Fruit fly (Drosophila melanogaster) whole organism, pupa: Measurements from ENCODE around the gene Or23a.

Experiments used
- CG10348 ChIP-seq: fragments of 200-800 bp; sonication (Bioruptor generic); IDR thresholded peaks from 2 replicates; pipeline ENCODE4 v1.3.6; 2022; ENCODE audit warnings: missing biosample characterization, missing genetic modification characterization
- CG12605 ChIP-seq: fragments of 200-800 bp; sonication (Bioruptor generic); IDR thresholded peaks from 2 replicates; pipeline ENCODE4 v1.3.6; 2022; ENCODE audit warnings: missing biosample characterization, missing genetic modification characterization
- CG13204 ChIP-seq: fragments of 200-800 bp; sonication (Bioruptor generic); optimal IDR thresholded peaks from 2 replicates; lab custom pipeline; 2018; ENCODE audit warnings: missing biosample characterization, mild to moderate bottlenecking, missing genetic modification characterization, moderate library complexity
- CG17806 ChIP-seq: fragments of 200-800 bp; sonication (Bioruptor generic); optimal IDR thresholded peaks from 2 replicates; lab custom pipeline; 2018; ENCODE audit warnings: missing biosample characterization, mild to moderate bottlenecking, missing genetic modification characterization, moderate library complexity
- CG32121 ChIP-seq: fragments of 200-800 bp; sonication (Bioruptor generic); IDR thresholded peaks from 2 replicates; pipeline ENCODE4 v1.3.6; 2022; ENCODE audit warnings: missing biosample characterization, missing genetic modification characterization
- CG34367 ChIP-seq: fragments of 200-800 bp; sonication (Bioruptor generic); optimal IDR thresholded peaks from 2 replicates; lab custom pipeline; 2018; ENCODE audit warnings: missing biosample characterization, mild to moderate bottlenecking, missing genetic modification characterization
- CG4496 ChIP-seq: fragments of 200-800 bp; sonication (Bioruptor generic); IDR thresholded peaks from 3 replicates; pipeline ENCODE4 v1.3.6; 2022; ENCODE audit warnings: missing biosample characterization, missing genetic modification characterization
- CG8159 ChIP-seq: fragments of 200-800 bp; sonication (Bioruptor generic); optimal IDR thresholded peaks from 3 replicates; lab custom pipeline; 2018; ENCODE audit warnings: missing biosample characterization, mild to moderate bottlenecking, missing genetic modification characterization, moderate library complexity
- CG8301 ChIP-seq: fragments of 200-800 bp; sonication (Bioruptor generic); optimal IDR thresholded peaks from 2 replicates; lab custom pipeline; 2018; ENCODE audit warnings: missing biosample characterization, mild to moderate bottlenecking, missing genetic modification characterization
- CG9948 ChIP-seq: fragments of 200-800 bp; sonication (Bioruptor generic); optimal IDR thresholded peaks from 2 replicates; lab custom pipeline; 2018; ENCODE audit warnings: missing biosample characterization, mild to moderate bottlenecking, missing genetic modification characterization, moderate library complexity
- D1 ChIP-seq: fragments of 200-800 bp; sonication (Bioruptor generic); optimal IDR thresholded peaks from 2 replicates; lab custom pipeline; 2018; ENCODE audit warnings: missing biosample characterization, mild to moderate bottlenecking, missing genetic modification characterization, moderate library complexity
- EcR ChIP-seq: fragments of 200-800 bp; sonication (Bioruptor generic); optimal IDR thresholded peaks from 3 replicates; lab custom pipeline; 2019; ENCODE audit warnings: missing biosample characterization, missing genetic modification characterization, mild to moderate bottlenecking, moderate library complexity, missing genetic modification reagents
- Ets98B ChIP-seq: fragments of 200-800 bp; sonication (Bioruptor generic); IDR thresholded peaks from 2 replicates; pipeline ENCODE4 v1.3.6; 2022; ENCODE audit warnings: missing biosample characterization, missing genetic modification characterization
- Pif1A ChIP-seq: fragments of 200-800 bp; sonication (Bioruptor generic); optimal IDR thresholded peaks from 3 replicates; lab custom pipeline; 2016; ENCODE audit warnings: missing biosample characterization, missing genetic modification characterization
- Pif1B ChIP-seq: fragments of 200-800 bp; sonication (Bioruptor generic); optimal IDR thresholded peaks from 3 replicates; lab custom pipeline; 2016; ENCODE audit warnings: missing biosample characterization, missing genetic modification characterization
- Snoo ChIP-seq: fragments of 200-800 bp; sonication (Bioruptor generic); optimal IDR thresholded peaks from 3 replicates; lab custom pipeline; 2017; ENCODE audit warnings: missing biosample characterization, mild to moderate bottlenecking, missing genetic modification characterization, inconsistent platforms
- fd96Ca ChIP-seq: fragments of 200-800 bp; sonication (Bioruptor generic); IDR thresholded peaks from 3 replicates; pipeline ENCODE4 v1.3.6; 2022; ENCODE audit warnings: missing biosample characterization, missing genetic modification characterization
- gl ChIP-seq: fragments of 200-800 bp; sonication (Bioruptor generic); optimal IDR thresholded peaks from 2 replicates; lab custom pipeline; 2018; ENCODE audit warnings: missing biosample characterization, mild to moderate bottlenecking, missing genetic modification characterization
- rn ChIP-seq: fragments of 200-800 bp; sonication (Bioruptor generic); IDR thresholded peaks from 2 replicates; pipeline ENCODE4 v1.3.6; 2022; ENCODE audit warnings: missing biosample characterization, missing genetic modification characterization

Gene Or23a

dm6 chr2L:2664762-2665161, 10.9 kb downstream of the Or23a start, which contains the start of gene Trf4:
Gene Trf4 (plus strand): TSS chr2L:2665062.
- no peak for TF ChIP-seq CG8159 (tag; lab: Kevin White, UChicago)
- TF ChIP-seq Snoo (tag; lab: Kevin White, UChicago): no peak
- TF ChIP-seq CG32121 (GFP tag; lab: Robert Waterston, UW): no peak
- no peak for TF ChIP-seq Pif1A (GFP tag; lab: Kevin White, UChicago)
- TF ChIP-seq gl (tag; lab: Kevin White, UChicago): no peak
- no peak for TF ChIP-seq EcR (GFP tag; lab: Kevin White, UChicago)
- TF ChIP-seq CG8301: no peak
- TF ChIP-seq D1 (tag; lab: Kevin White, UChicago): no peak
- no peak for TF ChIP-seq Ets98B (GFP tag; lab: Robert Waterston, UW)
- TF ChIP-seq fd96Ca: no peak
- no peak for TF ChIP-seq CG10348 (GFP tag; lab: Robert Waterston, UW)
- no peak for TF ChIP-seq CG17806 (tag; lab: Kevin White, UChicago)
- TF ChIP-seq Pif1B (GFP tag; lab: Kevin White, UChicago): no peak
- no peak for TF ChIP-seq CG13204 (GFP tag; lab: Kevin White, UChicago)
- TF ChIP-seq CG12605 (GFP tag; lab: Robert Waterston, UW): no peak
- no peak for TF ChIP-seq rn (GFP tag; lab: Robert Waterston, UW)

dm6 chr2L:2669523-2669922, 15.7 kb downstream of the Or23a start, which contains the start of gene Gr23a:
Gene Gr23a (plus strand): TSS chr2L:2669823.
- TF ChIP-seq Pif1B (GFP tag; lab: Kevin White, UChicago): no peak
- no peak for TF ChIP-seq CG32121 (GFP tag; lab: Robert Waterston, UW)
- no peak for TF ChIP-seq CG9948 (tag; lab: Kevin White, UChicago)
- no peak for TF ChIP-seq rn (GFP tag; lab: Robert Waterston, UW)

- TF ChIP-seq CG12605 (GFP tag; lab: Robert Waterston, UW) (no peak), rn (GFP tag; lab: Robert Waterston, UW) (no peak), CG4496 (no peak), CG32121 (GFP tag; lab: Robert Waterston, UW) (no peak), gl (tag; lab: Kevin White, UChicago) (no peak), fd96Ca (no peak), Pif1B (GFP tag; lab: Kevin White, UChicago) (no peak), CG13204 (GFP tag; lab: Kevin White, UChicago) (no peak), CG10348 (GFP tag; lab: Robert Waterston, UW) (no peak), D1 (tag; lab: Kevin White, UChicago) (no peak), CG8159 (tag; lab: Kevin White, UChicago) (no peak), CG9948 (tag; lab: Kevin White, UChicago) (no peak), CG8301 (no peak)
Observed at dm6 chr2L:2677553-2677952, 23.7 kb downstream of the Or23a start, which contains the start of gene Tmtc1. Gene Tmtc1 (plus strand): TSS chr2L:2677734.

- TF ChIP-seq EcR (GFP tag; lab: Kevin White, UChicago) (no peak), CG8301 (no peak), Ets98B (GFP tag; lab: Robert Waterston, UW) (no peak), CG32121 (GFP tag; lab: Robert Waterston, UW) (no peak), fd96Ca (no peak), CG12605 (GFP tag; lab: Robert Waterston, UW) (no peak), Pif1A (GFP tag; lab: Kevin White, UChicago) (no peak), CG17806 (tag; lab: Kevin White, UChicago) (no peak), CG34367 (tag; lab: Kevin White, UChicago) (no peak)
Observed at dm6 chr2L:2696337-2696736, 42.5 kb downstream of the Or23a start, which contains the start of gene Trf5. Gene Trf5 (minus strand): TSS chr2L:2696437.
